Worm (Caenorhabditis elegans) whole organism, L2 larva: ENCODE data around the gene srh-68.

ENCODE experiments used
- nhr-237 ChIP-seq: fragments of 150-350 bp; optimal IDR thresholded peaks from 2 replicates; lab custom pipeline; 2014; ENCODE audit warnings: missing biosample characterization, missing genetic modification characterization
- snpc-4 ChIP-seq: fragments of 150-350 bp; optimal IDR thresholded peaks from 2 replicates; lab custom pipeline; 2014; ENCODE audit warnings: missing biosample characterization, missing genetic modification characterization

ce11 chrII:12527947-12528346 is 20.8 kb downstream of the srh-68 start, which contains the start of gene srx-119:
- TF ChIP-seq snpc-4 (no peak), nhr-237 (tag; lab: Kevin White, UChicago) (no peak)
